Fruit fly (Drosophila melanogaster) whole organism, adult: ENCODE data around the gene bc10.
A peak's percentile ranks its signal among the peaks of the same experiment; 100 is the strongest.

ENCODE experiments used
- CG11617 ChIP-seq: fragments of 200-800 bp; sonication (Bioruptor generic); optimal IDR thresholded peaks from 2 replicates; lab custom pipeline; 2017; ENCODE audit warnings: mild to moderate bottlenecking, missing biosample characterization, missing genetic modification reagents, missing genetic modification characterization
- CG12768 ChIP-seq: fragments of 200-800 bp; sonication (Bioruptor generic); optimal IDR thresholded peaks from 2 replicates; lab custom pipeline; 2017; ENCODE audit warnings: missing biosample characterization, missing genetic modification characterization, mild to moderate bottlenecking, moderate library complexity, missing genetic modification reagents
- CG14711 ChIP-seq: fragments of 200-800 bp; sonication (Bioruptor generic); optimal IDR thresholded peaks from 2 replicates; lab custom pipeline; 2018; ENCODE audit warnings: missing biosample characterization, mild to moderate bottlenecking, missing genetic modification characterization, moderate library complexity
- CG1620 ChIP-seq: fragments of 200-800 bp; sonication (Bioruptor generic); optimal IDR thresholded peaks from 2 replicates; lab custom pipeline; 2016; ENCODE audit warnings: missing biosample characterization, missing genetic modification characterization
- CG33017 ChIP-seq: fragments of 200-800 bp; sonication (Bioruptor generic); optimal IDR thresholded peaks from 2 replicates; lab custom pipeline; 2018; ENCODE audit warnings: missing biosample characterization, mild to moderate bottlenecking, missing genetic modification characterization, moderate library complexity
- CG5204 ChIP-seq: fragments of 200-800 bp; sonication (Bioruptor generic); optimal IDR thresholded peaks from 2 replicates; lab custom pipeline; 2016; ENCODE audit warnings: missing biosample characterization, missing genetic modification characterization
- CG7045 ChIP-seq: fragments of 200-800 bp; sonication (Bioruptor generic); optimal IDR thresholded peaks from 2 replicates; lab custom pipeline; 2017; ENCODE audit warnings: missing biosample characterization, mild to moderate bottlenecking, missing genetic modification characterization
- CG7101 ChIP-seq: fragments of 200-800 bp; sonication (Bioruptor generic); optimal IDR thresholded peaks from 2 replicates; lab custom pipeline; 2018; ENCODE audit warnings: missing biosample characterization, mild to moderate bottlenecking, missing genetic modification characterization, moderate library complexity
- Clk ChIP-seq: fragments of 200-800 bp; sonication (Bioruptor generic); optimal IDR thresholded peaks from 2 replicates; lab custom pipeline; 2017; ENCODE audit warnings: missing biosample characterization, missing genetic modification characterization
- Crg-1 ChIP-seq: fragments of 200-800 bp; sonication (Bioruptor generic); optimal IDR thresholded peaks from 2 replicates; lab custom pipeline; 2016; ENCODE audit warnings: missing biosample characterization, missing genetic modification characterization
- Hr96 ChIP-seq: fragments of 200-800 bp; sonication (Bioruptor generic); optimal IDR thresholded peaks from 2 replicates; lab custom pipeline; 2016; ENCODE audit warnings: missing biosample characterization, missing genetic modification characterization
- Mnt ChIP-seq: fragments of 200-800 bp; sonication (Bioruptor generic); optimal IDR thresholded peaks from 2 replicates; lab custom pipeline; 2016; ENCODE audit warnings: missing biosample characterization, mild to moderate bottlenecking, missing genetic modification characterization
- bab1 ChIP-seq: fragments of 200-800 bp; sonication (Bioruptor generic); optimal IDR thresholded peaks from 3 replicates; lab custom pipeline; 2019; ENCODE audit warnings: missing biosample characterization, mild to moderate bottlenecking, missing genetic modification characterization, moderate library complexity
- cic ChIP-seq: fragments of 200-800 bp; sonication (Bioruptor generic); optimal IDR thresholded peaks from 2 replicates; lab custom pipeline; 2017; ENCODE audit warnings: missing biosample characterization, mild to moderate bottlenecking, missing genetic modification characterization, moderate library complexity
- cnc ChIP-seq, 2 experiments: fragments of >200 bp; optimal IDR thresholded peaks; 2 replicates each; lab custom pipeline; 2017
- kay ChIP-seq: fragments of 200-800 bp; sonication (Bioruptor generic); peaks from one replicate; lab custom pipeline; 2016; ENCODE audit warnings: missing biosample characterization, missing genetic modification characterization, borderline replicate concordance
- ovo ChIP-seq: fragments of 200-800 bp; sonication (Bioruptor generic); optimal IDR thresholded peaks from 2 replicates; lab custom pipeline; 2016; ENCODE audit warnings: missing biosample characterization, missing genetic modification characterization
- pad ChIP-seq: fragments of 200-800 bp; sonication (Bioruptor generic); optimal IDR thresholded peaks from 3 replicates; lab custom pipeline; 2017; ENCODE audit warnings: missing biosample characterization, missing genetic modification characterization, mild to moderate bottlenecking, moderate library complexity, missing genetic modification reagents
- tj ChIP-seq: fragments of 200-800 bp; sonication (Bioruptor generic); optimal IDR thresholded peaks from 3 replicates; lab custom pipeline; 2017; ENCODE audit warnings: missing biosample characterization, mild to moderate bottlenecking, missing genetic modification characterization, moderate library complexity
- toe ChIP-seq: fragments of 200-800 bp; sonication (Bioruptor generic); optimal IDR thresholded peaks from 2 replicates; lab custom pipeline; 2016; ENCODE audit warnings: missing biosample characterization, missing genetic modification characterization

Gene bc10

dm6 chr3L:5561341-5561740, 3.7 kb upstream of the bc10 start, which contains the start of gene sinu:
sinu (minus strand) TSS chr3L:5561598.
- no peak for TF ChIP-seq pad (GFP tag; lab: Kevin White, UChicago)
- TF ChIP-seq toe (GFP tag; lab: Kevin White, UChicago): no peak
- TF ChIP-seq kay: no peak
- no peak for TF ChIP-seq ovo (GFP tag; lab: Kevin White, UChicago)
- no peak for TF ChIP-seq tj (GFP tag; lab: Kevin White, UChicago)
- TF ChIP-seq Hr96 (GFP tag; lab: Kevin White, UChicago): no peak
- TF ChIP-seq bab1 (GFP tag; lab: Kevin White, UChicago): no peak
- no peak for TF ChIP-seq CG12768 (GFP tag; lab: Kevin White, UChicago)
- no peak for TF ChIP-seq Mnt (GFP tag; lab: Kevin White, UChicago)
- no peak for TF ChIP-seq CG14711 (tag; lab: Kevin White, UChicago)
- no peak for TF ChIP-seq CG7045
- TF ChIP-seq CG5204 (GFP tag; lab: Kevin White, UChicago): no peak
- TF ChIP-seq cic (GFP tag; lab: Kevin White, UChicago): no peak
- no peak for TF ChIP-seq CG1620 (GFP tag; lab: Kevin White, UChicago)
- TF ChIP-seq cnc (optimal IDR thresholded peaks at IDR 0.05; lab: Kevin White, UChicago): no peak
- no peak for TF ChIP-seq Crg-1 (GFP tag; lab: Kevin White, UChicago)
- TF ChIP-seq CG7101: no peak
- TF ChIP-seq CG11617 (GFP tag; lab: Kevin White, UChicago): no peak
- no peak for TF ChIP-seq CG33017 (tag; lab: Kevin White, UChicago)
- TF ChIP-seq Clk (GFP tag; lab: Kevin White, UChicago): no peak

- TF ChIP-seq kay: peak; percentile 32
- TF ChIP-seq CG12768 (GFP tag; lab: Kevin White, UChicago): no peak
- TF ChIP-seq Mnt (GFP tag; lab: Kevin White, UChicago): no peak
- no peak for TF ChIP-seq CG14711 (tag; lab: Kevin White, UChicago)
- no peak for TF ChIP-seq CG11617 (GFP tag; lab: Kevin White, UChicago)
- TF ChIP-seq bab1 (GFP tag; lab: Kevin White, UChicago): no peak
- TF ChIP-seq cnc (optimal IDR thresholded peaks at IDR 0.05; lab: Kevin White, UChicago): no peak
Observed at dm6 chr3L:5562584-5562983, 2.4 kb upstream of the bc10 start.

- TF ChIP-seq cic (GFP tag; lab: Kevin White, UChicago) (no peak), kay (peak; percentile 25), CG5204 (GFP tag; lab: Kevin White, UChicago) (no peak), CG1620 (GFP tag; lab: Kevin White, UChicago) (no peak), bab1 (GFP tag; lab: Kevin White, UChicago) (peak; percentile 74), tj (GFP tag; lab: Kevin White, UChicago) (peak; percentile 8), CG12768 (GFP tag; lab: Kevin White, UChicago) (no peak), toe (GFP tag; lab: Kevin White, UChicago) (no peak)
Observed at dm6 chr3L:5563309-5564182, 1.5 kb upstream of the bc10 start, which contains the start of the genes ScsbetaG and Sras. ScsbetaG (minus strand) TSS chr3L:5563691. Sras (plus strand) TSS chr3L:5563774.

- TF ChIP-seq Hr96 (GFP tag; lab: Kevin White, UChicago) (no peak), kay (no peak), toe (GFP tag; lab: Kevin White, UChicago) (no peak), pad (GFP tag; lab: Kevin White, UChicago) (no peak), CG1620 (GFP tag; lab: Kevin White, UChicago) (no peak), CG12768 (GFP tag; lab: Kevin White, UChicago) (no peak), cnc (optimal IDR thresholded peaks at IDR 0.05; lab: Kevin White, UChicago) (no peak), CG7101 (no peak), CG7045 (no peak), bab1 (GFP tag; lab: Kevin White, UChicago) (no peak), CG5204 (GFP tag; lab: Kevin White, UChicago) (no peak), CG11617 (GFP tag; lab: Kevin White, UChicago) (no peak), Crg-1 (GFP tag; lab: Kevin White, UChicago) (no peak), tj (GFP tag; lab: Kevin White, UChicago) (no peak), cic (GFP tag; lab: Kevin White, UChicago) (no peak), Mnt (GFP tag; lab: Kevin White, UChicago) (no peak), CG33017 (tag; lab: Kevin White, UChicago) (no peak)
Observed at dm6 chr3L:5568361-5568760, 3.3 kb downstream of the bc10 start.

dm6 chr3L:5569724-5570123, 4.7 kb downstream of the bc10 start:
- TF ChIP-seq bab1 (GFP tag; lab: Kevin White, UChicago) (peak; percentile 14), Clk (GFP tag; lab: Kevin White, UChicago) (no peak)

dm6 chr3L:5571051-5571450, 6.0 kb downstream of the bc10 start:
- TF ChIP-seq toe (GFP tag; lab: Kevin White, UChicago) (no peak), Mnt (GFP tag; lab: Kevin White, UChicago) (no peak), CG1620 (GFP tag; lab: Kevin White, UChicago) (no peak)
